Worm (Caenorhabditis elegans) whole organism, L4 larva: ENCODE data around the gene T27E9.2.
A peak's percentile ranks its signal among the peaks of the same experiment; 100 is the strongest.

Source experiments
- F26F4.8 ChIP-seq: fragments of 200-800 bp; sonication (Bioruptor generic); conservative IDR thresholded peaks from 2 replicates; pipeline ENCODE4 v1.3.6; 2022; ENCODE audit warnings: missing genetic modification characterization, missing compliant biosample characterization
- F37D6.2 ChIP-seq: sonication (generic microtip); optimal IDR thresholded peaks from 2 replicates; lab custom pipeline; 2016; ENCODE audit warnings: mild to moderate bottlenecking, missing genetic modification characterization, missing compliant biosample characterization
- F44E2.7 ChIP-seq: fragments of 200-800 bp; sonication (Bioruptor generic); IDR thresholded peaks from 2 replicates; pipeline ENCODE4 v2.1.2; 2022; ENCODE audit warnings: missing genetic modification characterization, missing compliant biosample characterization
- Y48G9A.11 ChIP-seq: fragments of 200-800 bp; sonication (Bioruptor generic); IDR thresholded peaks from 2 replicates; pipeline ENCODE4 v1.3.6; 2022; ENCODE audit warnings: missing genetic modification reagents, missing genetic modification characterization, missing compliant biosample characterization
- aha-1 ChIP-seq: fragments of 150-350 bp; peaks from one replicate; lab custom pipeline; 2014; ENCODE audit warnings: missing biosample characterization, missing genetic modification characterization
- attf-4 ChIP-seq: sonication (generic microtip); optimal IDR thresholded peaks from 3 replicates; lab custom pipeline; 2017; ENCODE audit warnings: missing biosample characterization, missing genetic modification characterization
- ceh-20 ChIP-seq: fragments of 200-800 bp; sonication (Bioruptor generic); IDR thresholded peaks from 2 replicates; pipeline ENCODE4 v1.3.6; 2022; ENCODE audit warnings: missing genetic modification reagents, missing genetic modification characterization, missing compliant biosample characterization
- ceh-28 ChIP-seq: fragments of 150-350 bp; optimal IDR thresholded peaks from 2 replicates; lab custom pipeline; 2014; ENCODE audit warnings: missing biosample characterization, missing genetic modification reagents, missing genetic modification characterization
- ceh-62 ChIP-seq: sonication (generic microtip); optimal IDR thresholded peaks from 2 replicates; lab custom pipeline; 2017; ENCODE audit warnings: missing biosample characterization, missing genetic modification characterization
- ces-1 ChIP-seq: fragments of 150-350 bp; sonication (generic microtip); optimal IDR thresholded peaks from 4 replicates; lab custom pipeline; 2014; ENCODE audit warnings: missing biosample characterization, missing genetic modification reagents, missing genetic modification characterization
- ctbp-1 ChIP-seq: fragments of 200-800 bp; sonication (Bioruptor generic); IDR thresholded peaks from 2 replicates; pipeline ENCODE4 v1.3.6; 2022; ENCODE audit warnings: missing genetic modification reagents, missing genetic modification characterization, missing compliant biosample characterization
- daf-16 ChIP-seq, 3 experiments: sonication (generic microtip); optimal IDR thresholded peaks; 2 replicates each; lab custom pipeline; 2016 to 2017; ENCODE audit warnings: missing genetic modification characterization in 3 of 3, missing genetic modification reagents in 3 of 3, mild to moderate bottlenecking in 2 of 3, missing compliant biosample characterization in 2 of 3, missing biosample characterization in 1 of 3, moderate library complexity in 1 of 3
- dmd-8 ChIP-seq: fragments of 200-800 bp; sonication (Bioruptor generic); IDR thresholded peaks from 2 replicates; pipeline ENCODE4 v1.3.6; 2022; ENCODE audit warnings: missing genetic modification characterization, missing compliant biosample characterization
- dmd-9 ChIP-seq: fragments of 200-800 bp; sonication (Bioruptor generic); IDR thresholded peaks from 2 replicates; pipeline ENCODE4 v1.3.6; 2022; ENCODE audit warnings: missing genetic modification reagents, missing genetic modification characterization, missing compliant biosample characterization
- duxl-1 ChIP-seq: sonication (generic microtip); optimal IDR thresholded peaks from 2 replicates; lab custom pipeline; 2016; ENCODE audit warnings: mild to moderate bottlenecking, missing genetic modification characterization, moderate library complexity, missing compliant biosample characterization; ENCODE audit not compliant: poor library complexity
- dve-1 ChIP-seq: sonication (generic microtip); optimal IDR thresholded peaks from 2 replicates; lab custom pipeline; 2017; ENCODE audit warnings: antibody characterized with exemption, mild to moderate bottlenecking, missing genetic modification characterization, missing compliant biosample characterization; ENCODE audit not compliant: insufficient read depth
- egl-27 ChIP-seq: sonication (generic microtip); optimal IDR thresholded peaks from 3 replicates; lab custom pipeline; 2017; ENCODE audit warnings: missing biosample characterization, missing genetic modification reagents, missing genetic modification characterization
- fkh-10 ChIP-seq: fragments of 150-350 bp; optimal IDR thresholded peaks from 2 replicates; lab custom pipeline; 2014; ENCODE audit warnings: missing biosample characterization, missing genetic modification reagents, missing genetic modification characterization
- fos-1 ChIP-seq: fragments of 150-350 bp; optimal IDR thresholded peaks from 2 replicates; lab custom pipeline; 2014; ENCODE audit warnings: missing biosample characterization, missing genetic modification characterization
- hlh-30 ChIP-seq: sonication (generic microtip); optimal IDR thresholded peaks from 2 replicates; lab custom pipeline; 2017; ENCODE audit warnings: antibody characterized with exemption, mild to moderate bottlenecking, missing genetic modification characterization, missing compliant biosample characterization; ENCODE audit not compliant: insufficient read depth
- hmg-1.1 ChIP-seq: fragments of 200-800 bp; sonication (Bioruptor generic); IDR thresholded peaks from 2 replicates; pipeline ENCODE4 v1.3.6; 2022; ENCODE audit warnings: missing genetic modification reagents, missing genetic modification characterization, missing compliant biosample characterization
- jun-1 ChIP-seq: fragments of 150-350 bp; optimal IDR thresholded peaks from 2 replicates; lab custom pipeline; 2014; ENCODE audit warnings: missing biosample characterization, missing genetic modification reagents, missing genetic modification characterization
- lin-1 ChIP-seq: fragments of 200-800 bp; sonication (Bioruptor generic); IDR thresholded peaks from 2 replicates; pipeline ENCODE4 v1.3.6; 2022; ENCODE audit warnings: missing genetic modification reagents, missing genetic modification characterization, missing compliant biosample characterization
- lin-13 ChIP-seq: fragments of 150-350 bp; optimal IDR thresholded peaks from 2 replicates; lab custom pipeline; 2014; ENCODE audit warnings: missing biosample characterization, missing genetic modification reagents, missing genetic modification characterization
- lin-15B ChIP-seq: fragments of 150-350 bp; sonication (generic microtip); optimal IDR thresholded peaks from 3 replicates; lab custom pipeline; 2014; ENCODE audit warnings: missing biosample characterization, missing genetic modification characterization
- lin-38 ChIP-seq: fragments of 200-800 bp; sonication (Bioruptor generic); IDR thresholded peaks from 2 replicates; pipeline ENCODE4 v1.3.6; 2022; ENCODE audit warnings: missing genetic modification reagents, missing genetic modification characterization, missing compliant biosample characterization
- lir-3 ChIP-seq: sonication (generic microtip); optimal IDR thresholded peaks from 2 replicates; lab custom pipeline; 2016; ENCODE audit warnings: mild to moderate bottlenecking, missing genetic modification characterization, missing compliant biosample characterization
- lsy-2 ChIP-seq, 2 experiments: fragments of 150-350 bp in 1 of 2; sonication (generic microtip) in 1 of 2; optimal IDR thresholded peaks; 2 replicates each; lab custom pipeline; 2014 to 2017; ENCODE audit warnings: missing biosample characterization in 2 of 2, missing genetic modification characterization in 2 of 2
- mdl-1 ChIP-seq, 2 experiments: fragments of 150-350 bp in 1 of 2; sonication (generic microtip) in 1 of 2; optimal IDR thresholded peaks; 2 replicates each; lab custom pipeline; 2014 to 2017; ENCODE audit warnings: missing biosample characterization in 2 of 2, missing genetic modification characterization in 2 of 2
- mdt-29 ChIP-seq: fragments of 200-800 bp; sonication (Bioruptor generic); IDR thresholded peaks from 2 replicates; pipeline ENCODE4 v1.3.6; 2022; ENCODE audit warnings: missing genetic modification reagents, missing genetic modification characterization, missing compliant biosample characterization
- mes-2 ChIP-seq: sonication (generic microtip); optimal IDR thresholded peaks from 2 replicates; lab custom pipeline; 2016; ENCODE audit warnings: missing genotype, mild to moderate bottlenecking, missing genetic modification characterization, missing compliant biosample characterization; ENCODE audit not compliant: poor library complexity, severe bottlenecking
- nhr-102 ChIP-seq: sonication (generic microtip); optimal IDR thresholded peaks from 2 replicates; lab custom pipeline; 2016; ENCODE audit warnings: mild to moderate bottlenecking, missing genetic modification characterization, moderate library complexity, missing compliant biosample characterization
- nhr-11 ChIP-seq: fragments of 150-350 bp; optimal IDR thresholded peaks from 2 replicates; lab custom pipeline; 2014; ENCODE audit warnings: missing biosample characterization, missing genetic modification characterization
- nhr-48 ChIP-seq: sonication (generic microtip); optimal IDR thresholded peaks from 2 replicates; lab custom pipeline; 2016; ENCODE audit warnings: mild to moderate bottlenecking, missing genetic modification characterization, missing compliant biosample characterization
- nhr-6 ChIP-seq: fragments of 150-350 bp; optimal IDR thresholded peaks from 2 replicates; lab custom pipeline; 2014; ENCODE audit warnings: missing biosample characterization, missing genetic modification characterization
- nhr-77 ChIP-seq: fragments of 150-350 bp; optimal IDR thresholded peaks from 2 replicates; lab custom pipeline; 2014; ENCODE audit warnings: missing biosample characterization, missing genetic modification characterization
- pha-4 ChIP-seq, 2 experiments: fragments of 150-350 bp in 1 of 2; fragments of 200-800 bp in 1 of 2; sonication (Bioruptor generic) in 1 of 2; IDR thresholded peaks in 1 of 2; optimal IDR thresholded peaks in 1 of 2; 2 replicates each; pipeline versions ENCODE4 v1.3.6 to Lab custom; 2014 to 2022; ENCODE audit warnings: missing genetic modification characterization in 2 of 2, missing genetic modification reagents in 2 of 2, missing biosample characterization in 1 of 2, missing compliant biosample characterization in 1 of 2
- skn-1 ChIP-seq: fragments of 150-350 bp; optimal IDR thresholded peaks from 2 replicates; lab custom pipeline; 2014; ENCODE audit warnings: missing biosample characterization, missing genetic modification characterization
- snpc-1.2 ChIP-seq: fragments of 200-800 bp; sonication (Bioruptor generic); IDR thresholded peaks from 2 replicates; pipeline ENCODE4 v1.3.6; 2022; ENCODE audit warnings: missing genetic modification reagents, missing genetic modification characterization, missing compliant biosample characterization
- snpc-4 ChIP-seq: fragments of 150-350 bp; optimal IDR thresholded peaks from 2 replicates; lab custom pipeline; 2014; ENCODE audit warnings: missing biosample characterization, missing genetic modification characterization
- unc-130 ChIP-seq: sonication (generic microtip); optimal IDR thresholded peaks from 2 replicates; lab custom pipeline; 2016; ENCODE audit warnings: missing genetic modification reagents, missing genetic modification characterization, missing compliant biosample characterization
- unc-62 ChIP-seq, 3 experiments: fragments of 150-350 bp in 1 of 3; sonication (generic microtip); optimal IDR thresholded peaks in 2 of 3; peaks in 1 of 3; 1 replicate in 1 of 3; 2 replicates in 2 of 3; lab custom pipeline; 2014 to 2017; ENCODE audit warnings: missing biosample characterization in 3 of 3, missing genetic modification characterization in 3 of 3, missing genetic modification reagents in 3 of 3, missing genotype in 1 of 3
- zfp-2 ChIP-seq: sonication (generic microtip); optimal IDR thresholded peaks from 2 replicates; lab custom pipeline; 2016; ENCODE audit warnings: mild to moderate bottlenecking, missing genetic modification characterization, missing compliant biosample characterization
- ztf-11 ChIP-seq: fragments of 150-350 bp; optimal IDR thresholded peaks from 2 replicates; lab custom pipeline; 2014; ENCODE audit warnings: missing biosample characterization, missing genetic modification characterization
- ztf-7 ChIP-seq: fragments of 150-350 bp; optimal IDR thresholded peaks from 2 replicates; lab custom pipeline; 2014; ENCODE audit warnings: missing biosample characterization, missing genetic modification characterization

The T27E9.2 gene

ce11 chrIII:13465918-13466592 lies 3.7 kb upstream of the T27E9.2 start, which contains the start of gene cdk-5 (continued):
- no peak for TF ChIP-seq Y48G9A.11 (GFP tag; lab: Robert Waterston, UW)
- TF ChIP-seq zfp-2 (tag; lab: Kevin White, UChicago): peak; percentile 86
- no peak for TF ChIP-seq attf-4 (tag; lab: Kevin White, UChicago)
- no peak for TF ChIP-seq ztf-11 (tag; lab: Kevin White, UChicago)
- peak; percentile 53 for TF ChIP-seq F37D6.2 (tag; lab: Kevin White, UChicago)
- TF ChIP-seq unc-130: no peak
- no peak for TF ChIP-seq ceh-62 (tag; lab: Kevin White, UChicago)
- TF ChIP-seq ctbp-1 (GFP tag; lab: Robert Waterston, UW): 0 out of 2 replicates have a peak, but pooled peaks have one; percentile 37
- TF ChIP-seq daf-16 (GFP tag; optimal IDR thresholded peaks at IDR 0.05; lab: Kevin White, UChicago): peak in 1 of 2 experiments; percentile 51
- TF ChIP-seq daf-16 (tag; optimal IDR thresholded peaks at IDR 0.05; lab: Kevin White, UChicago): peak; percentile 13
- TF ChIP-seq F44E2.7 (GFP tag; lab: Robert Waterston, UW): no peak
- peak; percentile 95 for TF ChIP-seq aha-1 (tag; lab: Kevin White, UChicago)
- TF ChIP-seq lir-3 (tag; lab: Kevin White, UChicago): no peak
- TF ChIP-seq ces-1 (GFP tag; lab: Kevin White, UChicago): no peak
- peak; percentile 73; the same call in 1 of the 2 replicates for TF ChIP-seq pha-4 (GFP tag; IDR thresholded peaks at IDR 0.05; lab: Robert Waterston, UW)
- peak; percentile 28 for TF ChIP-seq pha-4 (tag; optimal IDR thresholded peaks at IDR 0.05; lab: Kevin White, UChicago)
- peak; percentile 51 for TF ChIP-seq lin-13 (GFP tag; lab: Kevin White, UChicago)
- TF ChIP-seq fkh-10 (GFP tag; lab: Kevin White, UChicago): peak; percentile 33
- TF ChIP-seq jun-1 (tag; lab: Kevin White, UChicago): peak; percentile 39
- peak; percentile 49; the same call in 1 of the 2 replicates for TF ChIP-seq ceh-20 (GFP tag; lab: Robert Waterston, UW)
- TF ChIP-seq hmg-1.1: peak; percentile 83
- TF ChIP-seq lin-1 (GFP tag; lab: Robert Waterston, UW): 0 out of 2 replicates have a peak, but pooled peaks have one; percentile 6
- TF ChIP-seq lin-38 (GFP tag; lab: Robert Waterston, UW): peak; percentile 74
- no peak for TF ChIP-seq fos-1 (tag; lab: Kevin White, UChicago)
- peak; percentile 87 for TF ChIP-seq nhr-6
- peak; percentile 86 for TF ChIP-seq mes-2 (tag; lab: Kevin White, UChicago)
- no peak for TF ChIP-seq F26F4.8 (GFP tag; lab: Robert Waterston, UW)
- TF ChIP-seq hlh-30 (tag; lab: Kevin White, UChicago): peak; percentile 86
- peak; percentile 79 for TF ChIP-seq nhr-11 (tag; lab: Kevin White, UChicago)
- no peak for TF ChIP-seq skn-1 (tag; lab: Kevin White, UChicago)
- TF ChIP-seq dmd-9 (GFP tag; lab: Robert Waterston, UW): no peak
- TF ChIP-seq ceh-28 (tag; lab: Kevin White, UChicago): peak; percentile 51
- TF ChIP-seq unc-62 (GFP tag; optimal IDR thresholded peaks at IDR 0.05 in 1 of 2; lab: Kevin White, UChicago): peak in 1 of 2 experiments; percentile 91
- no peak for TF ChIP-seq unc-62 (tag; optimal IDR thresholded peaks at IDR 0.05; lab: Kevin White, UChicago)
- no peak for TF ChIP-seq egl-27
- no peak for TF ChIP-seq dmd-8 (GFP tag; lab: Robert Waterston, UW)
- 0 out of 2 replicates have a peak, but pooled peaks have one; percentile 45 for TF ChIP-seq mdt-29 (GFP tag; lab: Robert Waterston, UW)
- TF ChIP-seq duxl-1 (tag; lab: Kevin White, UChicago): peak; percentile 66
- peak; percentile 48 to 97 for TF ChIP-seq lsy-2 (tag; optimal IDR thresholded peaks at IDR 0.05; lab: Kevin White, UChicago)
- no peak for TF ChIP-seq snpc-4
- TF ChIP-seq nhr-102 (tag; lab: Kevin White, UChicago): peak; percentile 80
- TF ChIP-seq lin-15B (tag; lab: Kevin White, UChicago): no peak
- peak; percentile 90 for TF ChIP-seq ztf-7
- peak; percentile 59 for TF ChIP-seq nhr-48 (tag; lab: Kevin White, UChicago)
- peak; percentile 93 for TF ChIP-seq dve-1 (tag; lab: Kevin White, UChicago)
- TF ChIP-seq nhr-77: no peak
- TF ChIP-seq snpc-1.2 (GFP tag; lab: Robert Waterston, UW): no peak
- TF ChIP-seq mdl-1 (tag; optimal IDR thresholded peaks at IDR 0.05; lab: Kevin White, UChicago): peak in 1 of 2 experiments; percentile 13
